Worm (Caenorhabditis elegans): ENCODE measurements around the gene fbxa-120.
"Not testable (repeated sequence)": the region's sequence is repeated elsewhere in the genome, so short reads cannot be mapped to it uniquely, and the experiment has no call there.

- TF ChIP-seq unc-120 (tag; optimal IDR thresholded peaks at IDR 0.05; ENCODE audit: poor library complexity, severe bottlenecking); snpc-4 (tag; optimal IDR thresholded peaks at IDR 0.05); nhr-12 (tag; optimal IDR thresholded peaks at IDR 0.05); elt-3 (tag; optimal IDR thresholded peaks at IDR 0.05); elt-1 (tag; optimal IDR thresholded peaks at IDR 0.05; ENCODE audit: borderline replicate concordance, insufficient read depth); ceh-43 (GFP tag; optimal IDR thresholded peaks at IDR 0.05); mep-1 (tag; optimal IDR thresholded peaks at IDR 0.05): not testable (repeated sequence)
Observed at ce11 chrX:17304920-17305319, 2.4 kb downstream of the fbxa-120 start, which contains the start of gene C33E10.1.

All from whole organism, mixed stage, embryonic.